Fruit fly (Drosophila melanogaster) whole organism, prepupa: Measurements from ENCODE around the gene CG5342.

Source experiments
- CG10631 ChIP-seq: fragments of 200-800 bp; sonication (Bioruptor generic); optimal IDR thresholded peaks from 2 replicates; lab custom pipeline; 2016; ENCODE audit warnings: missing biosample characterization, missing genetic modification characterization
- CG11294 ChIP-seq: fragments of 200-800 bp; sonication (Bioruptor generic); IDR thresholded peaks from 2 replicates; pipeline ENCODE4 v1.3.6; 2022; ENCODE audit warnings: missing biosample characterization, missing genetic modification characterization
- CG11762 ChIP-seq: fragments of 200-800 bp; sonication (Bioruptor generic); optimal IDR thresholded peaks from 3 replicates; lab custom pipeline; 2016; ENCODE audit warnings: missing biosample characterization, missing genetic modification characterization; ENCODE audit not compliant: insufficient read depth
- CG32006 ChIP-seq: fragments of 200-800 bp; sonication (Bioruptor generic); optimal IDR thresholded peaks from 3 replicates; lab custom pipeline; 2017; ENCODE audit warnings: missing biosample characterization, mild to moderate bottlenecking, missing genetic modification characterization
- CG3919 ChIP-seq: fragments of 200-800 bp; sonication (Bioruptor generic); optimal IDR thresholded peaks from 3 replicates; lab custom pipeline; 2016; ENCODE audit warnings: missing biosample characterization, missing genetic modification characterization
- CG6854 ChIP-seq: fragments of 200-800 bp; sonication (Bioruptor generic); optimal IDR thresholded peaks from 2 replicates; lab custom pipeline; 2017; ENCODE audit warnings: missing biosample characterization, mild to moderate bottlenecking, missing genetic modification characterization
- achi ChIP-seq: fragments of 200-800 bp; sonication (Bioruptor generic); optimal IDR thresholded peaks from 3 replicates; lab custom pipeline; 2016; ENCODE audit warnings: missing biosample characterization, missing genetic modification characterization
- esn ChIP-seq: fragments of 200-800 bp; sonication (Bioruptor generic); optimal IDR thresholded peaks from 2 replicates; lab custom pipeline; 2016; ENCODE audit warnings: missing biosample characterization, mild to moderate bottlenecking, missing genetic modification characterization, moderate library complexity

DNA sequence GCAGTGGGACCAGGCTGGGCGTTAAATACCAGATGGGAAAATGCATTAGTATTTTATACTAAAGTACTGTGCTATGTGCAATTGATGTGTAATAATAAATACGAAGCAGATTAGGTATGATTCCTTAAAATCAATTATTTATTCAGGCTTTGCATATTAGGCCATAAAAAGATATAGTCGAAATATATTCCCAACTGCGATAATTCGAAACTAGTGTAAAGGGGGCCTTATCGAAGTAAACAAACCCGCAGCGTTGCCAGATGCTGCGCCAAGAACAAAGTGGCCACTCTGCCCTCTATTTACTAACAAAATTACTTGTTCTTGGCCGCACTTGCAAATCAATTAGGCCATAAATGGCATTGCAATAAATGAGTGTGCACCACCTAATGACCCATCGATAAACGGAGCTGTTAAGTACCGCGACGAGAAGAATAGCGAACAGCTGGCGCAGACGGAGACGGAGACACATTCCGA lies 21.1 kb upstream of the CG5342 start, which contains the start of gene CG10898:
- TF ChIP-seq CG11294 (GFP tag; lab: Robert Waterston, UW) (peak; percentile 78), CG6854 (GFP tag; lab: Kevin White, UChicago) (no peak), CG11762 (GFP tag; lab: Kevin White, UChicago) (peak; percentile 54), esn (GFP tag; lab: Kevin White, UChicago) (peak; percentile 80), CG3919 (GFP tag; lab: Kevin White, UChicago) (peak; percentile 77), CG10631 (GFP tag; lab: Kevin White, UChicago) (peak; percentile 78), achi (GFP tag; lab: Kevin White, UChicago) (peak; percentile 70), CG32006 (peak; percentile 72)
